Worm (Caenorhabditis elegans): ENCODE results near the gene F55G1.1.

DNA sequence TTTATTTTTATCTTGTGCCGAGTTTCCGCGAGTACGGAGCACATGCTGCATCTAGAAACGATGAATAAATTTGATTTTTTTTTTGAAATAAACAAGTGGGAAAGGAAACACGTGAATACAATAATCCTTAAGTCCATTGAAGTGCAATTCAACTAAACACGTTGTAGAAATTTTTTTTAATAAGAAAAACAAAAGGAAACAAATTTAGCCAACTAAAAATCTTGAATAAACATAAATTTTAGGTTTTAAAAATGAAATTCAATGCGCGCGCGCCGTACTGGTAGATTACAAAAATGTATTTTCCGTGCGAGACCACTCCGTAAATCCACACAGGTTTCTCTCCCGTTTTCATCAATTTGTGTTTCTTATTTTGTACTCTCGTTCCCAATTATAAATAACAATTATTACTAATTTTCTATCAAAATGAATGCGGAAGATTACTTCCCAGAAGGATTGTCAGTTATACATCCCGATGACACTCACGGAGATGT lies 18.4 kb upstream of the F55G1.1 start, which contains the start of the genes plk-3 and F55G1.6:
- no peak for TF ChIP-seq W03F9.2 (tag; optimal IDR thresholded peaks at IDR 0.05)
- TF ChIP-seq him-1 (tag; optimal IDR thresholded peaks at IDR 0.05), result no peak
